Worm (Caenorhabditis elegans): ENCODE results near the gene sre-21.
A peak's percentile ranks its signal among the peaks of the same experiment; 100 is the strongest.

Gene sre-21

DNA sequence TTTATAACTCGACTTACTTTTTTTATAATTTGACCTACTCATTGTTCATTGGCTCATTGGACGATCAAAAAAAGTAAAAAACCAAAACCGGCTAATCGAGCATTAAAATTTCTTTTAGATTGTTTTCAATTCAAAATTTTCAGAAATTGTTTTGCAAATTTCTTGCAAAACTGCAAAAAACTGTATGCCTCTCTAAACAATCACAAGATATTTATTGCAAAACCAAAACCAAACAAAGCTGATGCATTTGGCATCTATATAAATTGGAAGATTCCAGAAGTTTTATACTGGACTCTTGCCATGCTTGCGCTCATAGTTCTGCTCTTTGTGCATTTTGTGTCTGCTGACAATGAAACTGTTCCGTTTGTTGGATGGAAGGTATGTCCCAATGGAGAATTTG, 4.6 kb upstream of the sre-21 start, which contains the start of gene C47A10.12 (continued):
- TF ChIP-seq fkh-3 (tag; optimal IDR thresholded peaks at IDR 0.05) (no peak), madf-6 (GFP tag; IDR thresholded peaks at IDR 0.05) (no peak), zfh-2 (GFP tag; conservative IDR thresholded peaks at IDR 0.05) (no peak), nhr-27 (tag; optimal IDR thresholded peaks at IDR 0.05) (no peak)

DNA sequence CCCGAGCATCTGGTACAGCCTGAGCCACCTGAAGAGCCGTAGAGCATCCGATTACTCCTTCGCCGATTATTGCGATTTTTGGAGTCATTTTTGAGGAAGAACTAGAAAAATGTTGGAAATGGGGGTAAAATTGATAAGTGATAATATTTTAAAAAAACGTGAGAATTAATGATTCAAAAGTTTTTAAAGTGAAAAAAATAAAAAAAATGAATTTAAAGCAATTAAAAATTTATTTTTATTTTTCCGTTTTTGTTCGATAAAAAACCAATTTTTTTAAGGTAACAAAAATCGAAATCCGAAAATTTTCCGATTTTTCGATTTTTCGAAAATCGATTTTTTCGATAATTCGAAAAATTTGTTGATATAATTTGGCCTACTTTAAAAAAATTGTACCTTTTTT, 4.1 kb upstream of the sre-21 start, which contains the start of gene ddo-1:
Gene ddo-1, minus strand, starts transcription at position 101 of the 400 bp plus-strand sequence.
- no peak for TF ChIP-seq ceh-91 (GFP tag; IDR thresholded peaks at IDR 0.05)
- no peak for TF ChIP-seq nhr-80 (tag; optimal IDR thresholded peaks at IDR 0.05)
- TF ChIP-seq F55B11.4 (tag; optimal IDR thresholded peaks at IDR 0.05; ENCODE audit: borderline replicate concordance, insufficient read depth), result no peak
- TF ChIP-seq Y95B8A.8 (GFP tag; IDR thresholded peaks at IDR 0.05), result no peak
- TF ChIP-seq B0035.1 (tag; optimal IDR thresholded peaks at IDR 0.05), result no peak
- no peak for TF ChIP-seq ceh-27 (GFP tag; optimal IDR thresholded peaks at IDR 0.05)
- no peak for TF ChIP-seq nfya-1 (tag; optimal IDR thresholded peaks at IDR 0.05; ENCODE audit: borderline replicate concordance, insufficient read depth)
- TF ChIP-seq snpc-3.4 (tag; optimal IDR thresholded peaks at IDR 0.05), result no peak
- TF ChIP-seq nhr-179 (tag; optimal IDR thresholded peaks at IDR 0.05), result no peak
- TF ChIP-seq hlh-26 (GFP tag; conservative IDR thresholded peaks at IDR 0.05), result no peak
- TF ChIP-seq die-1 (tag; optimal IDR thresholded peaks at IDR 0.05), result no peak
- no peak for TF ChIP-seq madf-3 (GFP tag; IDR thresholded peaks at IDR 0.05)
- no peak for TF ChIP-seq ceh-79 (tag; optimal IDR thresholded peaks at IDR 0.05)
- TF ChIP-seq nhr-90 (tag; optimal IDR thresholded peaks at IDR 0.05), result no peak
- no peak for TF ChIP-seq ets-4 (GFP tag; optimal IDR thresholded peaks at IDR 0.05)

DNA sequence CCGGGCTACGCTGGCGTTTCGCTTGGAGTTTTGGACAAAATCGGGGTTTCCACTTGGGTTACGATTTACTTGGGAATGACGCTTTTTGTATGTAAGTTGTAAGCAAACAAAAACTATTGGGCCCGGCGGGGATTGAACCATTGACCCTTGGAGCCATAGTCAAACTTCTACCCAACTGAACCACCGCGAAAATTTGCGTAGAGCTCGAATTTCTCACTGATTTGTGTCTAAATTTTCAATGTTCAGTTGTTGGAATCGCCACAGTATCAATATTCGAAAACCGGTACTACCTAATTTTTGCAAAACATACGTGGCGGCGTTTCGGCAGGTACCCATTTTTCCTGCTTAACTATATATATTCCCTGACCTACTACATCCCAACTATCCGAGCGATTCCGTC, 5.2 kb downstream of the sre-21 start:
- TF ChIP-seq ztf-26 (tag; optimal IDR thresholded peaks at IDR 0.05) (no peak), ama-1 (optimal IDR thresholded peaks at IDR 0.05) (no peak), ama-1 (GFP tag; optimal IDR thresholded peaks at IDR 0.05) (no peak), mel-28 (tag; optimal IDR thresholded peaks at IDR 0.05; ENCODE audit: borderline replicate concordance) (no peak), snpc-1.1 (tag; optimal IDR thresholded peaks at IDR 0.05; ENCODE audit: insufficient read depth) (no peak), zim-3 (tag; optimal IDR thresholded peaks at IDR 0.05) (no peak), ztf-25 (GFP tag; IDR thresholded peaks at IDR 0.05) (no peak), madf-3 (GFP tag; IDR thresholded peaks at IDR 0.05) (no peak), B0261.1 (tag; optimal IDR thresholded peaks at IDR 0.05) (peak; percentile 29), cebp-1 (GFP tag; IDR thresholded peaks at IDR 0.05) (no peak), cebp-1 (tag; optimal IDR thresholded peaks at IDR 0.05) (no peak), lin-26 (GFP tag; IDR thresholded peaks at IDR 0.05) (0 out of 2 replicates have a peak, but pooled peaks have one; percentile 32), rpc-1 (optimal IDR thresholded peaks at IDR 0.05) (no peak), rpc-1 (tag; optimal IDR thresholded peaks at IDR 0.05) (peak; percentile 61), ccch-3 (GFP tag; optimal IDR thresholded peaks at IDR 0.05) (no peak), atf-7 (tag; optimal IDR thresholded peaks at IDR 0.05) (no peak), tbp1 (GFP tag; optimal IDR thresholded peaks at IDR 0.05) (peak; percentile 74)

DNA sequence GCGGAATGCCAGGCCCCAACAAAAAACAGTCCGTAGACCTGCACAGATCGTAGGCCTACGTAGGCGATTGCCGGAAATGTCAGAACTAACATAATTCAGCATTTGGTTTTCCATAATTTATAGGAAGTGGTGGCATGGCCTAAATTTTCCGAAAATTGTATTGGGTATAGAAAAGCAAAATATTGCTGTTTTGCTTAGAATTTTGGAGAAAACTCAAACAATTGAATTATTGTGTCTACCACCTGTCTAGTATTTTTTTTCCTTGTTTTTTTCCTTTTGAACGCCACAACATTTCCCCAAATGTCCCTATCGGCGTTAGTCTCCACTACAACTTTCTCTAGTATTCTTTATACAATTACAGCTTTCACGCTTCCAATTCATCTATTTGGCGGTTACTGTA, 5.8 kb downstream of the sre-21 start, which contains the start of gene srh-284:
Gene srh-284, plus strand, starts transcription at position 301 of the 400 bp plus-strand sequence.
- TF ChIP-seq bed-2 (GFP tag; IDR thresholded peaks at IDR 0.05) (no peak), sdz-38 (tag; optimal IDR thresholded peaks at IDR 0.05) (no peak), atf-7 (tag; optimal IDR thresholded peaks at IDR 0.05) (no peak), lin-40 (tag; optimal IDR thresholded peaks at IDR 0.05) (no peak), xnd-1 (tag; optimal IDR thresholded peaks at IDR 0.05) (no peak), attf-6 (GFP tag; IDR thresholded peaks at IDR 0.05) (no peak), ceh-27 (GFP tag; optimal IDR thresholded peaks at IDR 0.05) (no peak), ceh-100 (GFP tag; IDR thresholded peaks at IDR 0.05) (no peak), athp-1 (tag; optimal IDR thresholded peaks at IDR 0.05) (no peak), hmg-1.2 (GFP tag; IDR thresholded peaks at IDR 0.05) (no peak), nfyb-1 (GFP tag; IDR thresholded peaks at IDR 0.05) (no peak)

Data from whole organism, young adult.